Fruit fly (Drosophila melanogaster) whole organism, pupa: ENCODE measurements around the gene CG17472.

Experiments used
- CG10348 ChIP-seq: fragments of 200-800 bp; sonication (Bioruptor generic); IDR thresholded peaks from 2 replicates; pipeline ENCODE4 v1.3.6; 2022; ENCODE audit warnings: missing biosample characterization, missing genetic modification characterization
- CG12605 ChIP-seq: fragments of 200-800 bp; sonication (Bioruptor generic); IDR thresholded peaks from 2 replicates; pipeline ENCODE4 v1.3.6; 2022; ENCODE audit warnings: missing biosample characterization, missing genetic modification characterization
- CG13204 ChIP-seq: fragments of 200-800 bp; sonication (Bioruptor generic); optimal IDR thresholded peaks from 2 replicates; lab custom pipeline; 2018; ENCODE audit warnings: missing biosample characterization, mild to moderate bottlenecking, missing genetic modification characterization, moderate library complexity
- CG14655 ChIP-seq: fragments of 200-800 bp; sonication (Bioruptor generic); optimal IDR thresholded peaks from 3 replicates; lab custom pipeline; 2017; ENCODE audit warnings: mild to moderate bottlenecking, missing biosample characterization, missing genetic modification reagents, missing genetic modification characterization
- CG15710 ChIP-seq: fragments of 200-800 bp; sonication (Bioruptor generic); optimal IDR thresholded peaks from 2 replicates; lab custom pipeline; 2018; ENCODE audit warnings: missing biosample characterization, mild to moderate bottlenecking, missing genetic modification characterization, moderate library complexity
- CG17806 ChIP-seq: fragments of 200-800 bp; sonication (Bioruptor generic); optimal IDR thresholded peaks from 2 replicates; lab custom pipeline; 2018; ENCODE audit warnings: missing biosample characterization, mild to moderate bottlenecking, missing genetic modification characterization, moderate library complexity
- CG32121 ChIP-seq: fragments of 200-800 bp; sonication (Bioruptor generic); IDR thresholded peaks from 2 replicates; pipeline ENCODE4 v1.3.6; 2022; ENCODE audit warnings: missing biosample characterization, missing genetic modification characterization
- CG34367 ChIP-seq: fragments of 200-800 bp; sonication (Bioruptor generic); optimal IDR thresholded peaks from 2 replicates; lab custom pipeline; 2018; ENCODE audit warnings: missing biosample characterization, mild to moderate bottlenecking, missing genetic modification characterization
- CG4496 ChIP-seq: fragments of 200-800 bp; sonication (Bioruptor generic); IDR thresholded peaks from 3 replicates; pipeline ENCODE4 v1.3.6; 2022; ENCODE audit warnings: missing biosample characterization, missing genetic modification characterization
- CG8159 ChIP-seq: fragments of 200-800 bp; sonication (Bioruptor generic); optimal IDR thresholded peaks from 3 replicates; lab custom pipeline; 2018; ENCODE audit warnings: missing biosample characterization, mild to moderate bottlenecking, missing genetic modification characterization, moderate library complexity
- CG8301 ChIP-seq: fragments of 200-800 bp; sonication (Bioruptor generic); optimal IDR thresholded peaks from 2 replicates; lab custom pipeline; 2018; ENCODE audit warnings: missing biosample characterization, mild to moderate bottlenecking, missing genetic modification characterization
- CG9948 ChIP-seq: fragments of 200-800 bp; sonication (Bioruptor generic); optimal IDR thresholded peaks from 2 replicates; lab custom pipeline; 2018; ENCODE audit warnings: missing biosample characterization, mild to moderate bottlenecking, missing genetic modification characterization, moderate library complexity
- D1 ChIP-seq: fragments of 200-800 bp; sonication (Bioruptor generic); optimal IDR thresholded peaks from 2 replicates; lab custom pipeline; 2018; ENCODE audit warnings: missing biosample characterization, mild to moderate bottlenecking, missing genetic modification characterization, moderate library complexity
- EcR ChIP-seq: fragments of 200-800 bp; sonication (Bioruptor generic); optimal IDR thresholded peaks from 3 replicates; lab custom pipeline; 2019; ENCODE audit warnings: missing biosample characterization, missing genetic modification characterization, mild to moderate bottlenecking, moderate library complexity, missing genetic modification reagents
- Ets98B ChIP-seq: fragments of 200-800 bp; sonication (Bioruptor generic); IDR thresholded peaks from 2 replicates; pipeline ENCODE4 v1.3.6; 2022; ENCODE audit warnings: missing biosample characterization, missing genetic modification characterization
- Pif1A ChIP-seq: fragments of 200-800 bp; sonication (Bioruptor generic); optimal IDR thresholded peaks from 3 replicates; lab custom pipeline; 2016; ENCODE audit warnings: missing biosample characterization, missing genetic modification characterization
- Pif1B ChIP-seq: fragments of 200-800 bp; sonication (Bioruptor generic); optimal IDR thresholded peaks from 3 replicates; lab custom pipeline; 2016; ENCODE audit warnings: missing biosample characterization, missing genetic modification characterization
- Snoo ChIP-seq: fragments of 200-800 bp; sonication (Bioruptor generic); optimal IDR thresholded peaks from 3 replicates; lab custom pipeline; 2017; ENCODE audit warnings: missing biosample characterization, mild to moderate bottlenecking, missing genetic modification characterization, inconsistent platforms
- fd96Ca ChIP-seq: fragments of 200-800 bp; sonication (Bioruptor generic); IDR thresholded peaks from 3 replicates; pipeline ENCODE4 v1.3.6; 2022; ENCODE audit warnings: missing biosample characterization, missing genetic modification characterization
- gl ChIP-seq: fragments of 200-800 bp; sonication (Bioruptor generic); optimal IDR thresholded peaks from 2 replicates; lab custom pipeline; 2018; ENCODE audit warnings: missing biosample characterization, mild to moderate bottlenecking, missing genetic modification characterization
- rn ChIP-seq: fragments of 200-800 bp; sonication (Bioruptor generic); IDR thresholded peaks from 2 replicates; pipeline ENCODE4 v1.3.6; 2022; ENCODE audit warnings: missing biosample characterization, missing genetic modification characterization

The CG17472 gene

DNA sequence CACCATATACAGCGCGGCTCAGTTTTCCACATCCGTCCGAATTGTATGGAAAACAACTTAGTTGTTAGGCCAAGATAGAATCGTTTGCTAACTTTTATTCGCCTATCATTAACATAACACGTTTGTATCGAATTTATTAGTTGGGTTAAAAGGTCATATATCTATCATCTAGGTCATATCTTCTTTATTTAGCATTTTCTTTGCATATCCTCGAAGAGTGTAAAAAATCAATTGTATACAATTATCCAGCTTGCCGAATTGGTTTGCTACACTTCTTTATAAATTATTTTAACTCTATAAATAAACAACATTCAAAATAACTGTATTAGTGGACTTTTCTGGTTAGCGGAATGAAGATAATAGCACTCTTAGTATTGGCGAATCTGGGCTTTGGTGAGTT is at the start of gene CG17472:
Gene CG17472, plus strand, starts transcription at position 301 of the 400 bp plus-strand sequence.
- TF ChIP-seq fd96Ca (GFP tag; lab: Robert Waterston, UW) = no peak

dm6 chr2L:20597744-20598143 is 36.6 kb upstream of the CG17472 start:
- TF ChIP-seq D1 (tag; lab: Kevin White, UChicago) = no peak
- TF ChIP-seq EcR (GFP tag; lab: Kevin White, UChicago) = no peak
- TF ChIP-seq CG15710 = no peak
- TF ChIP-seq CG9948 (tag; lab: Kevin White, UChicago) = no peak
- TF ChIP-seq CG17806 (tag; lab: Kevin White, UChicago) = no peak
- no peak for TF ChIP-seq CG13204 (GFP tag; lab: Kevin White, UChicago)
- TF ChIP-seq fd96Ca (GFP tag; lab: Robert Waterston, UW) = no peak
- no peak for TF ChIP-seq Pif1A (GFP tag; lab: Kevin White, UChicago)
- no peak for TF ChIP-seq CG12605 (GFP tag; lab: Robert Waterston, UW)
- no peak for TF ChIP-seq Ets98B
- TF ChIP-seq CG32121 (GFP tag; lab: Robert Waterston, UW) = no peak
- TF ChIP-seq Snoo (tag; lab: Kevin White, UChicago) = no peak
- TF ChIP-seq Pif1B = no peak
- no peak for TF ChIP-seq CG34367 (tag; lab: Kevin White, UChicago)
- no peak for TF ChIP-seq CG4496 (GFP tag; lab: Robert Waterston, UW)
- no peak for TF ChIP-seq gl
- TF ChIP-seq CG8159 (tag; lab: Kevin White, UChicago) = no peak
- TF ChIP-seq CG8301 (tag; lab: Kevin White, UChicago) = no peak
- TF ChIP-seq CG10348 (GFP tag; lab: Robert Waterston, UW) = no peak

dm6 chr2L:20601282-20601681 is 33.0 kb upstream of the CG17472 start:
- TF ChIP-seq Pif1A (GFP tag; lab: Kevin White, UChicago) = no peak
- no peak for TF ChIP-seq CG32121 (GFP tag; lab: Robert Waterston, UW)
- TF ChIP-seq Pif1B = no peak
- TF ChIP-seq CG12605 (GFP tag; lab: Robert Waterston, UW) = no peak
- TF ChIP-seq gl = no peak
- TF ChIP-seq CG9948 (tag; lab: Kevin White, UChicago) = no peak
- TF ChIP-seq CG8159 (tag; lab: Kevin White, UChicago) = no peak
- TF ChIP-seq CG13204 (GFP tag; lab: Kevin White, UChicago) = no peak
- TF ChIP-seq CG34367 (tag; lab: Kevin White, UChicago) = no peak
- TF ChIP-seq Snoo (tag; lab: Kevin White, UChicago) = no peak
- TF ChIP-seq fd96Ca (GFP tag; lab: Robert Waterston, UW) = no peak
- TF ChIP-seq Ets98B = no peak
- TF ChIP-seq CG8301 (tag; lab: Kevin White, UChicago) = no peak
- TF ChIP-seq CG17806 (tag; lab: Kevin White, UChicago) = no peak
- no peak for TF ChIP-seq D1 (tag; lab: Kevin White, UChicago)
- TF ChIP-seq CG15710 = no peak
- no peak for TF ChIP-seq rn (GFP tag; lab: Robert Waterston, UW)
- TF ChIP-seq EcR (GFP tag; lab: Kevin White, UChicago) = no peak
- no peak for TF ChIP-seq CG10348 (GFP tag; lab: Robert Waterston, UW)
- TF ChIP-seq, all 21 proteins: peak for 0

DNA sequence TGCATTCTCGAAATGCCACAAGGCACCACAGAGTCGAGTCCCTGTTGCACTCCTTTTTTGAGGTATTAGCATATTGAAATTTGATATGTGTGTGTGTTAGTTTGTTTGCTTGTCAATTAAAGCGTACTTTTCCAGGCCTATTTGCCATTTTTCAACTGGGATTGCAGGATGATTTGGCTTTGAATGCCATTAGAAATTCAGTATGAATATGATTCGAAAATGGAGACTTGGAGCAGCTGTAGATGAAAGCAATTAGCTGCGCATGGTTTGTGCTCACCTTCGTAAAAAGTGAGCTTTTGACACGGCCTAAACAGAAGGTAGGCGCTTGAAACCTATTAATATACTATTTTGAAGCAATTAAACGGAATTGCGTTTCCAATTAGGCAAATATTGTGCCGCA is 30.2 kb upstream of the CG17472 start, which contains the start of gene CG31677:
Gene CG31677, minus strand, starts transcription at position 101 of the 400 bp plus-strand sequence.
- TF ChIP-seq CG8301 (tag; lab: Kevin White, UChicago) (no peak), Snoo (tag; lab: Kevin White, UChicago) (no peak), CG10348 (GFP tag; lab: Robert Waterston, UW) (no peak), CG4496 (GFP tag; lab: Robert Waterston, UW) (no peak), EcR (GFP tag; lab: Kevin White, UChicago) (no peak), Ets98B (no peak), CG34367 (tag; lab: Kevin White, UChicago) (no peak), D1 (tag; lab: Kevin White, UChicago) (no peak), CG17806 (tag; lab: Kevin White, UChicago) (no peak)

DNA sequence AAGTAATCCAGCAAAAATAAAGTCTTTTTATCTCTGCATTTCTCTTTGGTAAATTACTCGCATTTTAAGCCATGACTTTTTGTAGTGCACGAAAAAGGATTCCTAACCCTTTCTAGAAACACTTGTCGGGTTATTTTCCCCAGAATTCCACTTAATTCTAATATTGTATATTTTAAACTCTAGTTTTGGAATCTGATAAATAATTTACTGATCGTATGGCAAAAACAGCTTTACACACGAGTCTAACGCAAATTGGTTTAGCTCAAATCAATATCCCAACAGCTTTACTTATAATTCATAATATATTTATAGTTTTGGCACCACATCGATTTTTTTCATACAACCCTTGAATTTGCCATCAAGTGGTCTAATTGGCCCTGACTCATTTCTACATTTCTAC is 20.1 kb upstream of the CG17472 start, which contains the start of gene CG15475:
Gene CG15475, plus strand, starts transcription at position 301 of the 400 bp plus-strand sequence.
- TF ChIP-seq CG32121 (GFP tag; lab: Robert Waterston, UW) (no peak), rn (GFP tag; lab: Robert Waterston, UW) (no peak), CG17806 (tag; lab: Kevin White, UChicago) (no peak), CG14655 (GFP tag; lab: Kevin White, UChicago) (no peak), Ets98B (no peak), CG8159 (tag; lab: Kevin White, UChicago) (no peak), CG8301 (tag; lab: Kevin White, UChicago) (no peak)

dm6 chr2L:20638413-20638812 is 4.1 kb downstream of the CG17472 start:
- TF ChIP-seq CG4496 (GFP tag; lab: Robert Waterston, UW) (peak; percentile 82; the same call in 2 of the 3 replicates), CG10348 (GFP tag; lab: Robert Waterston, UW) (no peak), D1 (tag; lab: Kevin White, UChicago) (no peak), Pif1B (no peak), CG8159 (tag; lab: Kevin White, UChicago) (peak; percentile 11), Ets98B (0 out of 2 replicates have a peak, but pooled peaks have one; percentile 19), CG14655 (GFP tag; lab: Kevin White, UChicago) (no peak), fd96Ca (GFP tag; lab: Robert Waterston, UW) (no peak), CG34367 (tag; lab: Kevin White, UChicago) (no peak), CG15710 (no peak), CG8301 (tag; lab: Kevin White, UChicago) (no peak)
